Fruit fly (Drosophila melanogaster) whole organism, prepupa: ENCODE data around the gene Femcoat.

Source experiments
- Blimp-1 ChIP-seq: fragments of 200-800 bp; sonication (Bioruptor generic); optimal IDR thresholded peaks from 3 replicates; lab custom pipeline; 2017; ENCODE audit warnings: missing biosample characterization, missing genetic modification characterization, mild to moderate bottlenecking, moderate library complexity, missing genetic modification reagents
- CG10631 ChIP-seq: fragments of 200-800 bp; sonication (Bioruptor generic); optimal IDR thresholded peaks from 2 replicates; lab custom pipeline; 2016; ENCODE audit warnings: missing biosample characterization, missing genetic modification characterization
- CG10669 ChIP-seq: fragments of 200-800 bp; sonication (Bioruptor generic); optimal IDR thresholded peaks from 3 replicates; lab custom pipeline; 2018; ENCODE audit warnings: missing biosample characterization, mild to moderate bottlenecking, missing genetic modification characterization, moderate library complexity
- CG11294 ChIP-seq: fragments of 200-800 bp; sonication (Bioruptor generic); IDR thresholded peaks from 2 replicates; pipeline ENCODE4 v1.3.6; 2022; ENCODE audit warnings: missing biosample characterization, missing genetic modification characterization
- CG11762 ChIP-seq: fragments of 200-800 bp; sonication (Bioruptor generic); optimal IDR thresholded peaks from 3 replicates; lab custom pipeline; 2016; ENCODE audit warnings: missing biosample characterization, missing genetic modification characterization; ENCODE audit not compliant: insufficient read depth
- CG11902 ChIP-seq: fragments of 200-800 bp; sonication (Bioruptor generic); optimal IDR thresholded peaks from 3 replicates; lab custom pipeline; 2016; ENCODE audit warnings: missing biosample characterization, missing genetic modification characterization
- CG15336 ChIP-seq: fragments of 200-800 bp; sonication (Bioruptor generic); IDR thresholded peaks from 2 replicates; pipeline ENCODE4 v1.3.6; 2022; ENCODE audit warnings: missing biosample characterization, missing genetic modification characterization
- CG1621 ChIP-seq: fragments of 200-800 bp; sonication (Bioruptor generic); optimal IDR thresholded peaks from 3 replicates; lab custom pipeline; 2018; ENCODE audit warnings: missing biosample characterization, mild to moderate bottlenecking, missing genetic modification characterization
- CG3032 ChIP-seq: fragments of 200-800 bp; optimal IDR thresholded peaks from 2 replicates; lab custom pipeline; 2019; ENCODE audit warnings: missing biosample characterization, mild to moderate bottlenecking, missing genetic modification characterization, moderate library complexity
- CG31627 ChIP-seq: fragments of 200-800 bp; sonication (Bioruptor generic); optimal IDR thresholded peaks from 3 replicates; lab custom pipeline; 2016; ENCODE audit warnings: missing biosample characterization, missing genetic modification characterization
- CG32006 ChIP-seq: fragments of 200-800 bp; sonication (Bioruptor generic); optimal IDR thresholded peaks from 3 replicates; lab custom pipeline; 2017; ENCODE audit warnings: missing biosample characterization, mild to moderate bottlenecking, missing genetic modification characterization
- CG34406 ChIP-seq: fragments of 200-800 bp; sonication (Bioruptor generic); optimal IDR thresholded peaks from 3 replicates; lab custom pipeline; 2016; ENCODE audit warnings: missing biosample characterization, missing genetic modification characterization
- CG3919 ChIP-seq: fragments of 200-800 bp; sonication (Bioruptor generic); optimal IDR thresholded peaks from 3 replicates; lab custom pipeline; 2016; ENCODE audit warnings: missing biosample characterization, missing genetic modification characterization
- CG4318 ChIP-seq: fragments of 200-800 bp; sonication (Bioruptor generic); optimal IDR thresholded peaks from 3 replicates; lab custom pipeline; 2017; ENCODE audit warnings: missing biosample characterization, mild to moderate bottlenecking, missing genetic modification characterization
- CG6163 ChIP-seq: fragments of 200-800 bp; sonication (Bioruptor generic); IDR thresholded peaks from 3 replicates; pipeline ENCODE4 v1.3.6; 2022; ENCODE audit warnings: missing biosample characterization, missing genetic modification characterization
- CG6276 ChIP-seq: fragments of 200-800 bp; sonication (Bioruptor generic); optimal IDR thresholded peaks from 2 replicates; lab custom pipeline; 2017; ENCODE audit warnings: missing biosample characterization, mild to moderate bottlenecking, missing genetic modification characterization
- CG6792 ChIP-seq: fragments of 200-800 bp; sonication (Bioruptor generic); optimal IDR thresholded peaks from 3 replicates; lab custom pipeline; 2016; ENCODE audit warnings: missing biosample characterization, missing genetic modification characterization
- CG6808 ChIP-seq: fragments of 200-800 bp; sonication (Bioruptor generic); optimal IDR thresholded peaks from 3 replicates; lab custom pipeline; 2017; ENCODE audit warnings: missing biosample characterization, missing genetic modification characterization, mild to moderate bottlenecking, moderate library complexity, missing genetic modification reagents
- CG6854 ChIP-seq: fragments of 200-800 bp; sonication (Bioruptor generic); optimal IDR thresholded peaks from 2 replicates; lab custom pipeline; 2017; ENCODE audit warnings: missing biosample characterization, mild to moderate bottlenecking, missing genetic modification characterization
- CG8119 ChIP-seq: fragments of 200-800 bp; sonication (Bioruptor generic); IDR thresholded peaks from 3 replicates; pipeline ENCODE4 v1.3.6; 2022; ENCODE audit warnings: missing biosample characterization, missing genetic modification characterization
- CG8319 ChIP-seq: fragments of 200-800 bp; sonication (Bioruptor generic); optimal IDR thresholded peaks from 3 replicates; lab custom pipeline; 2016; ENCODE audit warnings: missing biosample characterization, missing genetic modification characterization
- CG8632 ChIP-seq: fragments of 200-800 bp; sonication (Bioruptor generic); optimal IDR thresholded peaks from 3 replicates; lab custom pipeline; 2016; ENCODE audit warnings: missing biosample characterization, missing genetic modification characterization
- CG9139 ChIP-seq: fragments of 200-800 bp; sonication (Bioruptor generic); optimal IDR thresholded peaks from 3 replicates; lab custom pipeline; 2017; ENCODE audit warnings: missing biosample characterization, mild to moderate bottlenecking, missing genetic modification characterization
- Eip78C ChIP-seq: fragments of 200-800 bp; sonication (Bioruptor generic); peaks from one replicate; lab custom pipeline; 2016; ENCODE audit warnings: missing biosample characterization, missing genetic modification characterization
- Gug ChIP-seq: fragments of 200-800 bp; sonication (Bioruptor generic); IDR thresholded peaks from 2 replicates; pipeline ENCODE4 v1.3.6; 2022; ENCODE audit warnings: missing biosample characterization, missing genetic modification characterization
- Hr38 ChIP-seq: sonication (Bioruptor generic); optimal IDR thresholded peaks from 2 replicates; lab custom pipeline; 2016; ENCODE audit warnings: missing biosample characterization, missing genetic modification characterization
- Hr39 ChIP-seq: fragments of 200-800 bp; sonication (Bioruptor generic); optimal IDR thresholded peaks from 2 replicates; lab custom pipeline; 2016; ENCODE audit warnings: missing biosample characterization, missing genetic modification characterization
- Hr4 ChIP-seq: fragments of 200-800 bp; sonication (Bioruptor generic); optimal IDR thresholded peaks from 3 replicates; lab custom pipeline; 2016; ENCODE audit warnings: missing biosample characterization, missing genetic modification characterization
- Lpt ChIP-seq: fragments of 200-800 bp; sonication (Bioruptor generic); optimal IDR thresholded peaks from 3 replicates; lab custom pipeline; 2016; ENCODE audit warnings: missing biosample characterization, missing genetic modification characterization
- Met ChIP-seq: fragments of 200-800 bp; sonication (Bioruptor generic); optimal IDR thresholded peaks from 3 replicates; lab custom pipeline; 2016; ENCODE audit warnings: missing biosample characterization, missing genetic modification characterization
- OdsH ChIP-seq: fragments of 200-800 bp; sonication (Bioruptor generic); optimal IDR thresholded peaks from 3 replicates; lab custom pipeline; 2016; ENCODE audit warnings: missing biosample characterization, missing genetic modification characterization
- Smox ChIP-seq: fragments of 200-800 bp; sonication (Bioruptor generic); optimal IDR thresholded peaks from 3 replicates; lab custom pipeline; 2016; ENCODE audit warnings: missing biosample characterization, missing genetic modification characterization
- Sox102F ChIP-seq: fragments of 200-800 bp; sonication (Bioruptor generic); optimal IDR thresholded peaks from 2 replicates; lab custom pipeline; 2016; ENCODE audit warnings: missing biosample characterization, mild to moderate bottlenecking, missing genetic modification characterization
- Sox14 ChIP-seq: fragments of 200-800 bp; sonication (Bioruptor generic); optimal IDR thresholded peaks from 3 replicates; lab custom pipeline; 2016; ENCODE audit warnings: missing biosample characterization, missing genetic modification characterization
- Sox15 ChIP-seq: fragments of 200-800 bp; sonication (Bioruptor generic); optimal IDR thresholded peaks from 3 replicates; lab custom pipeline; 2016; ENCODE audit warnings: missing biosample characterization, missing genetic modification characterization
- achi ChIP-seq: fragments of 200-800 bp; sonication (Bioruptor generic); optimal IDR thresholded peaks from 3 replicates; lab custom pipeline; 2016; ENCODE audit warnings: missing biosample characterization, missing genetic modification characterization
- acj6 ChIP-seq: fragments of 200-800 bp; sonication (Bioruptor generic); optimal IDR thresholded peaks from 3 replicates; lab custom pipeline; 2016; ENCODE audit warnings: missing biosample characterization, missing genetic modification characterization
- cyc ChIP-seq: fragments of 200-800 bp; sonication (Bioruptor generic); optimal IDR thresholded peaks from 3 replicates; lab custom pipeline; 2016; ENCODE audit warnings: missing biosample characterization, missing genetic modification characterization
- dac ChIP-seq: fragments of 200-800 bp; sonication (Bioruptor generic); optimal IDR thresholded peaks from 2 replicates; lab custom pipeline; 2017; ENCODE audit warnings: missing biosample characterization, mild to moderate bottlenecking, missing genetic modification characterization
- eg ChIP-seq: fragments of 200-800 bp; sonication (Bioruptor generic); IDR thresholded peaks from 3 replicates; pipeline ENCODE4 v1.3.6; 2022; ENCODE audit warnings: missing biosample characterization, missing genetic modification characterization
- esn ChIP-seq: fragments of 200-800 bp; sonication (Bioruptor generic); optimal IDR thresholded peaks from 2 replicates; lab custom pipeline; 2016; ENCODE audit warnings: missing biosample characterization, mild to moderate bottlenecking, missing genetic modification characterization, moderate library complexity
- fd59A ChIP-seq: fragments of 200-800 bp; sonication (Bioruptor generic); optimal IDR thresholded peaks from 2 replicates; lab custom pipeline; 2017; ENCODE audit warnings: missing biosample characterization, mild to moderate bottlenecking, missing genetic modification characterization, missing genetic modification reagents
- fd85E ChIP-seq: fragments of 200-800 bp; sonication (Bioruptor generic); optimal IDR thresholded peaks from 3 replicates; lab custom pipeline; 2016; ENCODE audit warnings: missing biosample characterization, missing genetic modification characterization
- lz ChIP-seq: fragments of 200-800 bp; sonication (Bioruptor generic); optimal IDR thresholded peaks from 3 replicates; lab custom pipeline; 2016; ENCODE audit warnings: missing biosample characterization, missing genetic modification characterization
- net ChIP-seq: fragments of 200-800 bp; sonication (Bioruptor generic); optimal IDR thresholded peaks from 3 replicates; lab custom pipeline; 2016; ENCODE audit warnings: missing biosample characterization, missing genetic modification characterization
- pdm3 ChIP-seq: fragments of 200-800 bp; sonication (Bioruptor generic); optimal IDR thresholded peaks from 3 replicates; lab custom pipeline; 2016; ENCODE audit warnings: missing biosample characterization, missing genetic modification characterization
- salr ChIP-seq, 2 experiments: fragments of 200-800 bp; sonication (Bioruptor generic); optimal IDR thresholded peaks; 3 replicates each; lab custom pipeline; 2016 to 2018; ENCODE audit warnings: missing biosample characterization in 2 of 2, missing genetic modification characterization in 2 of 2, mild to moderate bottlenecking in 1 of 2
- spab ChIP-seq: fragments of 200-800 bp; sonication (Bioruptor generic); optimal IDR thresholded peaks from 2 replicates; lab custom pipeline; 2017; ENCODE audit warnings: missing biosample characterization, mild to moderate bottlenecking, missing genetic modification characterization, missing genetic modification reagents
- ss ChIP-seq, 2 experiments: fragments of 200-800 bp; sonication (Bioruptor generic); optimal IDR thresholded peaks; 2 replicates in 1 of 2; 3 replicates in 1 of 2; lab custom pipeline; 2017 to 2018; ENCODE audit warnings: mild to moderate bottlenecking in 2 of 2, missing biosample characterization in 2 of 2, missing genetic modification characterization in 2 of 2, moderate library complexity in 1 of 2

Gene Femcoat

DNA sequence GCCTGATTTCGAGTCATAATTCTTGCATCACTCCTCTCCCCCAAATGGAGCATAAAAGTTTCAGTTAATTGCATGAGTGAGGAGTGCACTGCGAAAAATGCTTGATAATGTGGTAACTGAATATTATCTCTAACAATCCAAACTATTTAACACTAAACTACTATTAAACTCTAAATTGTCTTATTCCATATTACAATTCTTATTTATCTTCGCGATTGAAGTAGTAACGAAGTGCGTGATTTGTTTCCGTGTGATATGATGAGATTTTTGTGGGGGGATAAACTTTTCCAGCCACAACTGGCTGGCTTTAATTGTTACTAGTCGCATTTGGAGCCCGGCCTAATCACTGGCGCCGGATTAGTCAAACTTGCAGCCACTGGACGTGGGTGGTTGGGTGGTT is 21.7 kb upstream of the Femcoat start (continued):
- TF ChIP-seq acj6 (GFP tag; lab: Kevin White, UChicago): peak; percentile 29
- peak; percentile 73 for TF ChIP-seq Hr4
- peak; percentile 15 for TF ChIP-seq net
- peak; percentile 80 for TF ChIP-seq Eip78C (GFP tag; lab: Kevin White, UChicago)
- peak; percentile 43 for TF ChIP-seq achi (GFP tag; lab: Kevin White, UChicago)
- no peak for TF ChIP-seq Hr38 (GFP tag; lab: Kevin White, UChicago)
- TF ChIP-seq dac (GFP tag; lab: Kevin White, UChicago): peak; percentile 34
- peak; percentile 11 for TF ChIP-seq CG4318 (GFP tag; lab: Kevin White, UChicago)
- peak; percentile 30 for TF ChIP-seq CG3919 (GFP tag; lab: Kevin White, UChicago)
- TF ChIP-seq Lpt: peak; percentile 23
- TF ChIP-seq, all 60 proteins: peak for 25

DNA sequence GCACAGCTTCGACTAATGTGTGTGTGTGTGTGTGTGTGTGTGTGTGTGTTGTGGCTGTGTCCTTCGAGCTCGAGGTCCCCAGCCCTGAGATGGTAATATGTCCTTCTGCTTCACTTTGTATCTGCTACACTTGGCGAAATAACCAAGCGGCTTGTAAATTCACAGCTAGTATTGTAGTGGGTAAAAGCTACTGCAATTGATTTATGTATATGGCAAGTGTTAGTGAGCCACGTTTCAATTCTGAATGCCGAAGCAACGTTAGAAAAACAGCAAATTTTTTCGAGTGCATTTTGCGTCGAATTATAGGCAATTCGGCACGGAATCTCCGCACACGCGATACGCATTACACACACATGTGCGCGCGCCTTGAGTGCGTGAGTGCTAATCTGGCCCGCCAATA is 20.0 kb upstream of the Femcoat start:
- TF ChIP-seq CG31627 (GFP tag; lab: Kevin White, UChicago) (peak; percentile 47), esn (GFP tag; lab: Kevin White, UChicago) (peak; percentile 36), OdsH (GFP tag; lab: Kevin White, UChicago) (peak; percentile 34), Sox102F (GFP tag; lab: Kevin White, UChicago) (peak; percentile 20), CG10669 (peak; percentile 43), fd85E (GFP tag; lab: Kevin White, UChicago) (no peak), CG6792 (GFP tag; lab: Kevin White, UChicago) (peak; percentile 34), acj6 (GFP tag; lab: Kevin White, UChicago) (peak; percentile 27), CG6854 (GFP tag; lab: Kevin White, UChicago) (no peak), cyc (GFP tag; lab: Kevin White, UChicago) (peak; percentile 47), CG11294 (GFP tag; lab: Robert Waterston, UW) (no peak), Lpt (no peak), CG6163 (peak; percentile 60), CG3919 (GFP tag; lab: Kevin White, UChicago) (peak; percentile 52), CG11902 (GFP tag; lab: Kevin White, UChicago) (peak; percentile 0), fd59A (GFP tag; lab: Kevin White, UChicago) (no peak), Hr39 (GFP tag; lab: Kevin White, UChicago) (peak; percentile 55), CG8632 (GFP tag; lab: Kevin White, UChicago) (no peak), eg (GFP tag; lab: Robert Waterston, UW) (peak; percentile 62; the same call in 2 of the 3 replicates), CG8119 (GFP tag; lab: Robert Waterston, UW) (no peak), Sox15 (GFP tag; lab: Kevin White, UChicago) (peak; percentile 14), spab (GFP tag; lab: Kevin White, UChicago) (peak; percentile 12), CG3032 (peak; percentile 39), CG1621 (peak; percentile 39), salr (GFP tag; optimal IDR thresholded peaks at IDR 0.05; lab: Kevin White, UChicago) (no peak), CG15336 (GFP tag; lab: Robert Waterston, UW) (no peak), ss (GFP tag; optimal IDR thresholded peaks at IDR 0.05; lab: Kevin White, UChicago) (peak; percentile 31 to 76), lz (GFP tag; lab: Kevin White, UChicago) (peak; percentile 45), CG11762 (GFP tag; lab: Kevin White, UChicago) (no peak), Hr4 (peak; percentile 45), Sox14 (GFP tag; lab: Kevin White, UChicago) (peak; percentile 10), CG6808 (peak; percentile 34), CG9139 (no peak), Smox (peak; percentile 36), Blimp-1 (no peak), CG32006 (GFP tag; lab: Kevin White, UChicago) (peak; percentile 56), Gug (GFP tag; lab: Robert Waterston, UW) (0 out of 2 replicates have a peak, but pooled peaks have one; percentile 24), Eip78C (GFP tag; lab: Kevin White, UChicago) (peak; percentile 68), CG4318 (GFP tag; lab: Kevin White, UChicago) (peak; percentile 46), CG34406 (peak; percentile 8), dac (GFP tag; lab: Kevin White, UChicago) (no peak), CG8319 (GFP tag; lab: Kevin White, UChicago) (no peak), pdm3 (GFP tag; lab: Kevin White, UChicago) (peak; percentile 38), CG6276 (GFP tag; lab: Kevin White, UChicago) (no peak), Hr38 (GFP tag; lab: Kevin White, UChicago) (no peak), Met (peak; percentile 26), CG10631 (GFP tag; lab: Kevin White, UChicago) (peak; percentile 30), net (peak; percentile 17)
